Fruit fly (Drosophila melanogaster) whole organism: ENCODE results near the gene CG13081.

Source experiments
- pan ChIP-seq: fragments of >200 bp; optimal IDR thresholded peaks from 2 replicates; lab custom pipeline; 2017
- psq ChIP-seq: fragments of >200 bp; optimal IDR thresholded peaks from 2 replicates; lab custom pipeline; 2017

DNA sequence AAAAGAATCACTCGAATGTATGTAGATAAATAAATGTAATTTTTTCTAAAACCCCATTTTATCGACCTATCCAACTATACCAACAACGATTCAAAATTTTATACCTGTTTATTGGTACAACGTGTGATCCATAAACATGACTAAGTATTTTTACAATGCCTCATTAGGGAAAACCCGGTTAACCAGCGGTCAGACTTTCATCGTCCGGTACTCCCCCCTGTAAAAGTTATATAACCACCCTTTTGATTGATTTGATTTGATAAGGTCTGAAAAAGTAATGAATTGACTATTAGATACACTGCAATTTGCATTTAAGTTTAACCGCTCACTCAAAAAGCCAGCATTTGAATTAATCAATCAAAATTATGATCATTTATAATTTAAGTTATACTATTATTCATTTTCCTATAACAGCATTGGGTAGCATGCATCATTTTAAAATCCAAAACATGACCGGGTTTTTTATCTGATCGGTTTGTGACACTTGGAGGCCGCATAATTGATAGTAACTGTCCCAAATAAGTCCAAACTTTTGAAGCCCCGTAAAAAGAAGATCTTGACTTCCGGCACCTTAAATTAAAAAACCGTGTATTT is 27.0 kb downstream of the CG13081 start:
- TF ChIP-seq pan (no peak), psq (lab: Kevin White, UChicago) (no peak)
